Worm (Caenorhabditis elegans) whole organism, late embryonic: ENCODE measurements around the gene grd-7.

ENCODE experiments used
- K02D7.2 ChIP-seq: sonication (generic microtip); optimal IDR thresholded peaks from 2 replicates; lab custom pipeline; 2017; ENCODE audit warnings: mild to moderate bottlenecking, missing genetic modification characterization, missing compliant biosample characterization
- ceh-30 ChIP-seq: fragments of 150-350 bp; optimal IDR thresholded peaks from 2 replicates; lab custom pipeline; 2014; ENCODE audit warnings: missing biosample characterization, missing genetic modification characterization
- fax-1 ChIP-seq: sonication (generic microtip); optimal IDR thresholded peaks from 2 replicates; lab custom pipeline; 2016; ENCODE audit warnings: missing genotype, missing genetic modification characterization, missing compliant biosample characterization
- hlh-30 ChIP-seq: sonication (generic microtip); optimal IDR thresholded peaks from 2 replicates; lab custom pipeline; 2017; ENCODE audit warnings: antibody characterized with exemption, missing genetic modification characterization, missing compliant biosample characterization; ENCODE audit not compliant: insufficient read depth
- pag-3 ChIP-seq: sonication (generic microtip); optimal IDR thresholded peaks from 2 replicates; lab custom pipeline; 2016; ENCODE audit warnings: missing compliant biosample characterization, missing genetic modification characterization, borderline replicate concordance
- pqm-1 ChIP-seq: sonication (generic microtip); optimal IDR thresholded peaks from 2 replicates; lab custom pipeline; 2016; ENCODE audit warnings: missing genetic modification characterization, missing compliant biosample characterization
- ref-2 ChIP-seq: sonication (generic microtip); optimal IDR thresholded peaks from 2 replicates; lab custom pipeline; 2016; ENCODE audit warnings: missing genetic modification characterization, missing compliant biosample characterization
- unc-86 ChIP-seq: sonication (generic microtip); optimal IDR thresholded peaks from 2 replicates; lab custom pipeline; 2016; ENCODE audit warnings: missing genetic modification characterization, missing compliant biosample characterization

DNA sequence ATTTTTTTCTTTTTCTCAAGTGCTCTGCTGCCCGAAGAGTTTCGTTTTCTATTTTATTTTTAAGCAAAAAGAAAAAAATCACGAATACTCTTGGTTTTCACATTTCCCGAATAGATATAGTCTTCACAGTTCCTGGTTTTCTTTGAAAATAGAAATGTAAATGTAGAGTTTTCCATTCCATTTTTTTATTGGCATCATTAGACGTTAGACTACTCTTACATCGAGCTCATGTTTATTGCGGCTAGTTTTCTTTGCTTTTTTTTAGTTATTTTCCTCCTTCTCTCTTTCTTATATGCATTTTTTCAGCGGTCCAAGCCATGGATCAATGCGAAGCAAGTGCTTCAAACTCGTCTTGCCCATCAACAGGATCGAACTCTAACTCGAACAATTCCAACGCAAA lies 3.9 kb downstream of the grd-7 start, which contains the start of gene F46H5.2:
- TF ChIP-seq ref-2 (tag; lab: Kevin White, UChicago) (no peak), unc-86 (no peak), fax-1 (tag; lab: Kevin White, UChicago) (no peak), pag-3 (tag; lab: Kevin White, UChicago) (no peak), pqm-1 (tag; lab: Kevin White, UChicago) (no peak), K02D7.2 (tag; lab: Kevin White, UChicago) (no peak), ceh-30 (tag; lab: Kevin White, UChicago) (no peak), hlh-30 (tag; lab: Kevin White, UChicago) (no peak)
